Fruit fly (Drosophila melanogaster): ENCODE measurements around the gene NimC3.

DNA sequence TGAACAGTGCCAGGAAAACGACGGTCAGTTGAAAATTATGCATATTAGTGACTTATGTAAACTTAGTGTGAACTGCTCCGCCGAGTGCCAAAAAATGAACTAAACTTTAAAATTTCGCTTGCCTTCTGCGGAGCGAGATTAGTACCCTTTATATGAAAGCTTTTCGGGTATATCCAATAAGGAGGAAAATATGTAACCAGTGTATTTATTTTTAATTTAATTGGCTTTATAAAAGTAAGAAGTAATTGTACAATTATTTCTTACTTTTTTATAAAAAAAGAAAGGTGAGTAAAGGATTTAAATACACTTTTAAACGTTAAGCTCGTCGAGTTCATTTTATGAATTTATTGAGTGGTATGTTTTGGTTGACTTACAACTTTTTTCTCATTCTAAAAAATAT is 47.2 kb downstream of the NimC3 start, which contains the start of gene He:
- TF ChIP-seq Hr78 (GFP tag; optimal IDR thresholded peaks at IDR 0.05) (no peak), h (GFP tag; optimal IDR thresholded peaks at IDR 0.05) (no peak), dmrt93B (GFP tag; optimal IDR thresholded peaks at IDR 0.05) (no peak), pan (optimal IDR thresholded peaks at IDR 0.05) (no peak), Mio (GFP tag; optimal IDR thresholded peaks at IDR 0.05) (no peak), Dfd (GFP tag; optimal IDR thresholded peaks at IDR 0.05) (no peak), CG32264 (GFP tag; optimal IDR thresholded peaks at IDR 0.05) (no peak), dsf (GFP tag; optimal IDR thresholded peaks at IDR 0.05; ENCODE audit: borderline replicate concordance) (no peak)

Measured in whole organism, wandering third instar larva.